Fruit fly (Drosophila melanogaster) S2 (cell line): ENCODE results near the gene Aos1.

Experiments
- CG8478 ChIP-seq: fragments of >200 bp; optimal IDR thresholded peaks from 2 replicates; lab custom pipeline; 2018
- CTCF ChIP-seq, 2 experiments: fragments of >200 bp; optimal IDR thresholded peaks; 2 replicates each; lab custom pipeline; 2018

dm6 chr3R:12442601-12443533 is 9.2 kb upstream of the Aos1 start:
- TF ChIP-seq CTCF (optimal IDR thresholded peaks at IDR 0.05; lab: Kevin White, UChicago) (no peak), CG8478 (lab: Kevin White, UChicago) (no peak)
